Fruit fly (Drosophila melanogaster) whole organism, embryonic: ENCODE results near the gene CG10165.

Source experiments
- Asciz ChIP-seq: fragments of 200-800 bp; sonication (Bioruptor generic); optimal IDR thresholded peaks from 2 replicates; lab custom pipeline; 2017; ENCODE audit warnings: missing biosample characterization, mild to moderate bottlenecking, missing genetic modification characterization, missing genetic modification reagents
- Atf6 ChIP-seq: fragments of 200-800 bp; sonication (Bioruptor generic); IDR thresholded peaks from 2 replicates; pipeline ENCODE4 v1.3.6; 2022; ENCODE audit warnings: missing biosample characterization, missing genetic modification characterization
- CG10267 ChIP-seq: fragments of 200-800 bp; sonication (Bioruptor generic); optimal IDR thresholded peaks from 2 replicates; lab custom pipeline; 2018; ENCODE audit warnings: missing biosample characterization, mild to moderate bottlenecking, missing genetic modification characterization, moderate library complexity
- CG11696 ChIP-seq: fragments of 200-800 bp; sonication (Bioruptor generic); IDR thresholded peaks from 2 replicates; pipeline ENCODE4 v1.3.6; 2022; ENCODE audit warnings: missing biosample characterization, missing genetic modification characterization
- CG17385 ChIP-seq: fragments of 200-800 bp; sonication (Bioruptor generic); optimal IDR thresholded peaks from 3 replicates; lab custom pipeline; 2018; ENCODE audit warnings: missing biosample characterization, mild to moderate bottlenecking, missing genetic modification characterization
- CG17568 ChIP-seq: fragments of 200-800 bp; sonication (Bioruptor generic); optimal IDR thresholded peaks from 2 replicates; lab custom pipeline; 2018; ENCODE audit warnings: missing biosample characterization, mild to moderate bottlenecking, missing genetic modification characterization, moderate library complexity
- CG17829 ChIP-seq: fragments of 200-800 bp; optimal IDR thresholded peaks from 2 replicates; lab custom pipeline; 2019; ENCODE audit warnings: missing biosample characterization, mild to moderate bottlenecking, missing genetic modification characterization, moderate library complexity
- CG1832 ChIP-seq: fragments of 200-800 bp; sonication (Bioruptor generic); optimal IDR thresholded peaks from 2 replicates; lab custom pipeline; 2017; ENCODE audit warnings: missing biosample characterization, mild to moderate bottlenecking, missing genetic modification characterization, inconsistent platforms
- CG2678 ChIP-seq: fragments of 200-800 bp; sonication (Bioruptor generic); optimal IDR thresholded peaks from 3 replicates; lab custom pipeline; 2019; ENCODE audit warnings: missing biosample characterization, mild to moderate bottlenecking, missing genetic modification characterization, moderate library complexity
- CG3726 ChIP-seq: fragments of 200-800 bp; sonication (Bioruptor generic); IDR thresholded peaks from 3 replicates; pipeline ENCODE4, ENCODE4 v1.3.6; 2022; ENCODE audit warnings: missing biosample characterization, missing genetic modification characterization
- CG5245 ChIP-seq: fragments of 200-800 bp; sonication (Bioruptor generic); optimal IDR thresholded peaks from 3 replicates; lab custom pipeline; 2016; ENCODE audit warnings: missing biosample characterization, missing genetic modification characterization
- CG8089 ChIP-seq: fragments of 200-800 bp; sonication (Bioruptor generic); optimal IDR thresholded peaks from 3 replicates; lab custom pipeline; 2016; ENCODE audit warnings: missing biosample characterization, missing genetic modification characterization
- CG8944 ChIP-seq: fragments of 200-800 bp; sonication (Bioruptor generic); optimal IDR thresholded peaks from 3 replicates; lab custom pipeline; 2016; ENCODE audit warnings: missing biosample characterization, missing genetic modification characterization
- CG9727 ChIP-seq: fragments of 200-800 bp; sonication (Bioruptor generic); optimal IDR thresholded peaks from 3 replicates; lab custom pipeline; 2017; ENCODE audit warnings: missing biosample characterization, mild to moderate bottlenecking, missing genetic modification characterization
- CkIIα-i1 ChIP-seq: fragments of 200-800 bp; sonication (Bioruptor generic); IDR thresholded peaks from 2 replicates; pipeline ENCODE4 v1.3.6; 2022; ENCODE audit warnings: missing biosample characterization, missing genetic modification characterization
- Doc3 ChIP-seq: fragments of 200-800 bp; sonication (Bioruptor generic); IDR thresholded peaks from 3 replicates; pipeline ENCODE4 v1.3.6; 2022; ENCODE audit warnings: missing biosample characterization, missing genetic modification characterization; ENCODE audit not compliant: partially characterized antibody
- Drgx ChIP-seq: fragments of 200-800 bp; sonication (Bioruptor generic); IDR thresholded peaks from 2 replicates; pipeline ENCODE4 v1.3.6; 2022; ENCODE audit warnings: missing biosample characterization, missing genetic modification characterization
- H15 ChIP-seq: fragments of 200-800 bp; sonication (Bioruptor generic); IDR thresholded peaks from 3 replicates; pipeline ENCODE4 v1.3.6; 2022; ENCODE audit warnings: missing biosample characterization, missing genetic modification characterization
- HHEX ChIP-seq: fragments of 200-800 bp; sonication (Bioruptor generic); optimal IDR thresholded peaks from 3 replicates; lab custom pipeline; 2017; ENCODE audit warnings: missing biosample characterization, mild to moderate bottlenecking, missing genetic modification characterization, missing genetic modification reagents
- HLH4C ChIP-seq: fragments of 200-800 bp; sonication (Bioruptor generic); IDR thresholded peaks from 3 replicates; pipeline ENCODE4 v1.3.6; 2022; ENCODE audit warnings: missing biosample characterization, missing genetic modification characterization; ENCODE audit not compliant: partially characterized antibody
- Hr39 ChIP-seq: fragments of >200 bp; optimal IDR thresholded peaks from 2 replicates; lab custom pipeline; 2017
- Hsf ChIP-seq: fragments of 200-800 bp; sonication (Bioruptor generic); optimal IDR thresholded peaks from 3 replicates; lab custom pipeline; 2016; ENCODE audit warnings: missing biosample characterization, missing genetic modification characterization
- NC2β ChIP-seq: fragments of 200-800 bp; sonication (Bioruptor generic); optimal IDR thresholded peaks from 2 replicates; lab custom pipeline; 2016; ENCODE audit warnings: missing biosample characterization, missing genetic modification characterization
- Optix ChIP-seq: fragments of 200-800 bp; sonication (Bioruptor generic); IDR thresholded peaks from 3 replicates; pipeline ENCODE4 v1.3.6; 2022; ENCODE audit warnings: missing biosample characterization, missing genetic modification characterization
- Sox100B ChIP-seq: fragments of 200-800 bp; sonication (Bioruptor generic); optimal IDR thresholded peaks from 3 replicates; lab custom pipeline; 2018; ENCODE audit warnings: missing biosample characterization, mild to moderate bottlenecking, missing genetic modification characterization
- Vsx1 ChIP-seq: fragments of 200-800 bp; sonication (Bioruptor generic); optimal IDR thresholded peaks from 2 replicates; lab custom pipeline; 2017; ENCODE audit warnings: missing biosample characterization, mild to moderate bottlenecking, missing genetic modification characterization, missing genetic modification reagents
- ara ChIP-seq: fragments of 200-800 bp; sonication (Bioruptor generic); IDR thresholded peaks from 2 replicates; pipeline ENCODE4 v1.3.6; 2022; ENCODE audit warnings: missing biosample characterization, missing genetic modification characterization
- bsh ChIP-seq, 2 experiments: fragments of 200-800 bp; sonication (Bioruptor generic); optimal IDR thresholded peaks; 2 replicates each; lab custom pipeline; 2017 to 2018; ENCODE audit warnings: mild to moderate bottlenecking in 2 of 2, missing biosample characterization in 2 of 2, missing genetic modification characterization in 2 of 2, moderate library complexity in 1 of 2
- croc ChIP-seq: fragments of 200-800 bp; sonication (Bioruptor generic); conservative IDR thresholded peaks from 3 replicates; pipeline ENCODE4 v1.3.6; 2022; ENCODE audit warnings: missing biosample characterization, missing genetic modification characterization
- fd64A ChIP-seq: fragments of 200-800 bp; sonication (Bioruptor generic); optimal IDR thresholded peaks from 3 replicates; lab custom pipeline; 2018; ENCODE audit warnings: missing biosample characterization, mild to moderate bottlenecking, missing genetic modification characterization
- gfzf ChIP-seq: fragments of 200-800 bp; sonication (Bioruptor generic); optimal IDR thresholded peaks from 2 replicates; lab custom pipeline; 2016; ENCODE audit warnings: missing biosample characterization, mild to moderate bottlenecking, missing genetic modification characterization, moderate library complexity
- grn ChIP-seq: fragments of 200-800 bp; sonication (Bioruptor generic); optimal IDR thresholded peaks from 3 replicates; lab custom pipeline; 2017; ENCODE audit warnings: missing biosample characterization, missing genetic modification characterization
- hb ChIP-seq: fragments of 200-800 bp; sonication (Bioruptor generic); IDR thresholded peaks from 3 replicates; pipeline ENCODE4 v1.3.6; 2022; ENCODE audit warnings: missing biosample characterization, missing genetic modification characterization; ENCODE audit not compliant: partially characterized antibody
- jing ChIP-seq: fragments of 200-800 bp; sonication (Bioruptor generic); optimal IDR thresholded peaks from 2 replicates; lab custom pipeline; 2018; ENCODE audit warnings: missing biosample characterization, mild to moderate bottlenecking, missing genetic modification characterization
- klu ChIP-seq: fragments of 200-800 bp; sonication (Bioruptor generic); IDR thresholded peaks from 2 replicates; pipeline ENCODE4 v1.3.6; 2022; ENCODE audit warnings: missing biosample characterization, missing genetic modification characterization
- kni ChIP-seq: fragments of 200-800 bp; sonication (Bioruptor generic); optimal IDR thresholded peaks from 3 replicates; lab custom pipeline; 2017; ENCODE audit warnings: mild to moderate bottlenecking, missing biosample characterization, missing genetic modification reagents, missing genetic modification characterization
- lmd ChIP-seq: fragments of 200-800 bp; sonication (Bioruptor generic); IDR thresholded peaks from 2 replicates; pipeline ENCODE4 v1.3.6; 2022; ENCODE audit warnings: missing biosample characterization, missing genetic modification characterization
- lov ChIP-seq, 2 experiments: fragments of 200-800 bp in 1 of 2; fragments of >200 bp in 1 of 2; sonication (Bioruptor generic) in 1 of 2; IDR thresholded peaks in 1 of 2; optimal IDR thresholded peaks in 1 of 2; 2 replicates in 1 of 2; 3 replicates in 1 of 2; pipeline versions ENCODE4 v1.3.6 to Lab custom; 2017 to 2022; ENCODE audit warnings: missing biosample characterization in 1 of 2, missing genetic modification characterization in 1 of 2
- mirr ChIP-seq: fragments of 200-800 bp; sonication (Bioruptor generic); optimal IDR thresholded peaks from 3 replicates; lab custom pipeline; 2018; ENCODE audit warnings: missing biosample characterization, mild to moderate bottlenecking, missing genetic modification characterization
- nerfin-1 ChIP-seq: fragments of 200-800 bp; sonication (Bioruptor generic); optimal IDR thresholded peaks from 3 replicates; lab custom pipeline; 2019; ENCODE audit warnings: missing biosample characterization, mild to moderate bottlenecking, missing genetic modification characterization, moderate library complexity
- phol ChIP-seq: fragments of 200-800 bp; sonication (Bioruptor generic); optimal IDR thresholded peaks from 3 replicates; lab custom pipeline; 2018; ENCODE audit warnings: missing biosample characterization, mild to moderate bottlenecking, missing genetic modification characterization, moderate library complexity
- pzg ChIP-seq: fragments of 200-800 bp; sonication (Bioruptor generic); optimal IDR thresholded peaks from 3 replicates; lab custom pipeline; 2018; ENCODE audit warnings: missing biosample characterization, mild to moderate bottlenecking, missing genetic modification characterization, moderate library complexity
- rib ChIP-seq: fragments of 200-800 bp; sonication (Bioruptor generic); IDR thresholded peaks from 2 replicates; pipeline ENCODE4 v1.3.6; 2022; ENCODE audit warnings: missing biosample characterization, missing genetic modification characterization
- sim ChIP-seq: fragments of 200-800 bp; sonication (Bioruptor generic); IDR thresholded peaks from 2 replicates; pipeline ENCODE4 v1.3.6; 2022; ENCODE audit warnings: missing biosample characterization, missing genetic modification characterization
- slbo ChIP-seq: fragments of 200-800 bp; sonication (Bioruptor generic); IDR thresholded peaks from 2 replicates; pipeline ENCODE4 v1.3.6; 2022; ENCODE audit warnings: missing biosample characterization, missing genetic modification characterization
- tna ChIP-seq: fragments of 200-800 bp; sonication (Bioruptor generic); IDR thresholded peaks from 2 replicates; pipeline ENCODE4 v1.3.6; 2022; ENCODE audit warnings: missing biosample characterization, missing genetic modification characterization; ENCODE audit not compliant: partially characterized antibody
- tup ChIP-seq: fragments of 200-800 bp; sonication (Bioruptor generic); optimal IDR thresholded peaks from 2 replicates; lab custom pipeline; 2016; ENCODE audit warnings: missing biosample characterization, mild to moderate bottlenecking, missing genetic modification characterization, moderate library complexity
- wek ChIP-seq: fragments of 200-800 bp; sonication (Bioruptor generic); optimal IDR thresholded peaks from 3 replicates; lab custom pipeline; 2018; ENCODE audit warnings: missing biosample characterization, mild to moderate bottlenecking, missing genetic modification characterization, moderate library complexity

The CG10165 gene

DNA sequence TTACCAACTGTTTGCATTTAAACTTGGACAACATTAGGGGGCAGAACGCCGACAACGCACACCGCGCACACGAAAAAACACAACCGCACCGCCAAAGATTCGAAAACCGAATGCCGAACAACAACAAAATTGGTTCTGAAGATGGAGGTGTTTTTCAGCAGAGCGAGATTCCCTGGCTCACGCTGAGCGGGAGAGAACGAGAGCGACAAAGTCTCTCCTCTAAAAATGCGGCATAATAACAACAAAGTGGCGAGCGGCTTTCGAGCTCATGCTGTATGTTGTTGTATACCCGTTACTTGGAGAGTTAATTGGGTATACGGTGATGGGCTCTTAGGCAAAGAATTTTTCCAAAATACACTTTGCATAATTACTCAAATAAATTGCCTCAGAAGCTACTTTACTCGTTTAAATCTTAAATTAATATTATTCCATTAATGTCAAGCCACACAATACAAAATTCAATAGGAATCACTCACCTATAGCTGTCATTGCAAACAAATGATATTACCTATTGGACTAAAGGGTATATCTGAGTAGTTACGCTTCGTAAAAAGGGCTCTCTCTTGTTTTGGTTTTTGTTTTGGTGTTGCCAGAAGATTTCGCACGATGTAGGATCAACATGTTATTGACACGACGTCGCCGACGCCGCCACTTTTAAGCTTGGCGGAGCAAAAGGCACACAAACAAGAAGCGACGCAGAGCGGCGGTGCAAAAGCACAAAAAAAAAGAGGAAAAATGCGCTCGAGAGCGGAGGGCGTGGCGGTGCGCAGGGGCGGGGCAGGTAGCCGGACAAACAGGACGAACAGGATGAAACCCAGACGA lies 42.6 kb upstream of the CG10165 start (continued):
- TF ChIP-seq tna (GFP tag; lab: Robert Waterston, UW) (no peak), CG3726 (GFP tag; lab: Robert Waterston, UW) (no peak), Sox100B (GFP tag; lab: Kevin White, UChicago) (peak; percentile 55), gfzf (GFP tag; lab: Kevin White, UChicago) (no peak), lov (optimal IDR thresholded peaks at IDR 0.05; lab: Kevin White, UChicago) (no peak), lov (GFP tag; IDR thresholded peaks at IDR 0.05; lab: Robert Waterston, UW) (no peak), lmd (peak; percentile 52), CG9727 (peak; percentile 72), Optix (GFP tag; lab: Robert Waterston, UW) (no peak), hb (no peak), jing (peak; percentile 33), CG10267 (peak; percentile 53), bsh (GFP tag; optimal IDR thresholded peaks at IDR 0.05; lab: Kevin White, UChicago) (peak; percentile 70 to 89), croc (GFP tag; lab: Robert Waterston, UW) (no peak), Drgx (GFP tag; lab: Robert Waterston, UW) (peak; percentile 81), CG17568 (GFP tag; lab: Kevin White, UChicago) (peak; percentile 43), CG1832 (no peak), CG8944 (GFP tag; lab: Kevin White, UChicago) (no peak), Asciz (peak; percentile 26), Hr39 (lab: Kevin White, UChicago) (no peak), mirr (GFP tag; lab: Kevin White, UChicago) (peak; percentile 29), fd64A (GFP tag; lab: Kevin White, UChicago) (no peak), H15 (GFP tag; lab: Robert Waterston, UW) (no peak), pzg (GFP tag; lab: Kevin White, UChicago) (no peak), kni (GFP tag; lab: Kevin White, UChicago) (no peak), NC2β (GFP tag; lab: Kevin White, UChicago) (peak; percentile 24), CG5245 (peak; percentile 48), CkIIα-i1 (no peak), wek (GFP tag; lab: Kevin White, UChicago) (no peak), CG2678 (tag; lab: Kevin White, UChicago) (peak; percentile 85), Doc3 (GFP tag; lab: Robert Waterston, UW) (no peak), Vsx1 (peak; percentile 36), Atf6 (peak; percentile 65), sim (GFP tag; lab: Robert Waterston, UW) (no peak), ara (GFP tag; lab: Robert Waterston, UW) (peak; percentile 51; the same call in 1 of the 2 replicates), rib (no peak), HLH4C (GFP tag; lab: Robert Waterston, UW) (0 out of 3 replicates have a peak, but pooled peaks have one; percentile 33), Hsf (peak; percentile 66), nerfin-1 (no peak), HHEX (GFP tag; lab: Kevin White, UChicago) (peak; percentile 70), tup (GFP tag; lab: Kevin White, UChicago) (peak; percentile 20), klu (no peak), CG8089 (no peak), CG17385 (GFP tag; lab: Kevin White, UChicago) (peak; percentile 64), phol (tag; lab: Kevin White, UChicago) (peak; percentile 62), CG17829 (tag; lab: Kevin White, UChicago) (peak; percentile 65), CG11696 (GFP tag; lab: Robert Waterston, UW) (no peak), grn (no peak), slbo (peak; percentile 68; the same call in 1 of the 2 replicates)
